Worm (Caenorhabditis elegans) whole organism, midembryonic: ENCODE data around the gene chil-24.

ENCODE experiments used
- T22C8.4 ChIP-seq: fragments of 200-800 bp; sonication (Bioruptor generic); IDR thresholded peaks from 2 replicates; pipeline ENCODE4 v1.3.6; 2022; ENCODE audit warnings: missing genetic modification characterization, missing compliant biosample characterization
- cog-1 ChIP-seq: sonication (generic microtip); optimal IDR thresholded peaks from 2 replicates; lab custom pipeline; 2016; ENCODE audit warnings: missing genetic modification characterization, missing compliant biosample characterization
- flt-1 ChIP-seq: fragments of 200-800 bp; sonication (Bioruptor generic); IDR thresholded peaks from 2 replicates; pipeline ENCODE4 v1.3.6; 2022; ENCODE audit warnings: missing genetic modification characterization, missing compliant biosample characterization
- med-1 ChIP-seq: sonication (generic microtip); optimal IDR thresholded peaks from 2 replicates; lab custom pipeline; 2017; ENCODE audit warnings: missing genetic modification characterization, mild to moderate bottlenecking, missing compliant biosample characterization, antibody characterized with exemption, missing genetic modification reagents; ENCODE audit not compliant: insufficient read depth
- ref-1 ChIP-seq: fragments of 200-800 bp; sonication (Bioruptor generic); conservative IDR thresholded peaks from 2 replicates; pipeline ENCODE4 v1.3.6; 2022; ENCODE audit warnings: missing genetic modification reagents, missing genetic modification characterization, missing compliant biosample characterization

ce11 chrII:3113289-3113688 lies 15.7 kb upstream of the chil-24 start:
- TF ChIP-seq cog-1 (tag; lab: Kevin White, UChicago): no peak
- TF ChIP-seq T22C8.4: no peak
- TF ChIP-seq med-1 (GFP tag; lab: Kevin White, UChicago): no peak
- TF ChIP-seq flt-1: no peak
- no peak for TF ChIP-seq ref-1 (GFP tag; lab: Robert Waterston, UW)
